Worm (Caenorhabditis elegans): ENCODE data around the gene ogdh-1.

DNA sequence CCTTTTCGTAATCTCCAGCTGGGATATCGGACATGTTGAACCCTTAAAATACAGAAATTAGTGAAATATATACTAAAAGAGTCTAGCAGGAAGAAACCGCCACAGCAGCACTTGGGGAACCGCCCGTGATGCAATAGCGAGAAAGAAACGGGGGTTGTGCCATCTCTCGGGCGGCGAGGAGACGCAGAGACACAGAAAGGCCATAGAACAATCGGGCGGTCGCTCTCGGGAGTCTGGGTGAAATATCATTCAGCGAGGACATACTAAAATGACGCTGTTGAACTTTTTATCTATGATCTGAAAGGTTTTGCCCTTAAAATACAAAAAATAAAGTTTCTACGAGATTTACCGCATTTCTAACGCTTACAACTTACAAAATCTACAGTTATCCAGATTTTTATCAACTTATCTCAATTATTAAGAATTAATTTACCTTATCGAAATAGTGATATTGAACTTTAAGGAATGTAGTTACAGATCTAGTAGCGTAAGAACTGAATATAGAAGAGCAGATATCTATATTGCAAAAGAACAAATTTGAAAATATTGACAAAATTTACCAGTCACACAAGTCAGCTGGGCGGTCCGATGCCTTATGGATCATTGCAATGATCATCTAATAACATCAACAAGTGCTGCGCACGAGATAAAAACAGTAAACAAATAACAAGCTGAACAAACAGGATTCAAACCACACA, 44.7 kb upstream of the ogdh-1 start, which contains the start of gene cyc-2.1:
- no peak for TF ChIP-seq elt-3 (tag; optimal IDR thresholded peaks at IDR 0.05)
- peak; percentile 70 for TF ChIP-seq pqm-1 (tag; optimal IDR thresholded peaks at IDR 0.05)
- peak; percentile 67 for TF ChIP-seq R02D3.7 (tag; optimal IDR thresholded peaks at IDR 0.05)
- TF ChIP-seq ztf-11 (tag; optimal IDR thresholded peaks at IDR 0.05): no peak
- no peak for TF ChIP-seq zag-1 (tag; optimal IDR thresholded peaks at IDR 0.05)
- peak; percentile 10 for TF ChIP-seq jun-1 (tag; optimal IDR thresholded peaks at IDR 0.05)
- peak; percentile 47 for TF ChIP-seq fos-1 (tag; optimal IDR thresholded peaks at IDR 0.05)
- peak; percentile 83 for TF ChIP-seq lin-15B (tag; optimal IDR thresholded peaks at IDR 0.05)
- TF ChIP-seq pha-4 (tag; optimal IDR thresholded peaks at IDR 0.05): peak; percentile 54
- TF ChIP-seq nhr-76 (tag; optimal IDR thresholded peaks at IDR 0.05): no peak
- peak; percentile 38 for TF ChIP-seq nhr-23 (tag; optimal IDR thresholded peaks at IDR 0.05)
- TF ChIP-seq ceh-16 (tag; optimal IDR thresholded peaks at IDR 0.05): no peak
- no peak for TF ChIP-seq nhr-237 (tag; optimal IDR thresholded peaks at IDR 0.05)
- peak; percentile 4 for TF ChIP-seq lin-39 (tag; optimal IDR thresholded peaks at IDR 0.05)
